Fruit fly (Drosophila melanogaster): ENCODE data around the gene chas.
A peak's percentile ranks its signal among the peaks of the same experiment; 100 is the strongest.

Gene chas

dm6 chrX:17631996-17632612 lies 66.4 kb downstream of the chas start, which contains the start of the genes corolla and ND-24 (continued):
- no peak for TF ChIP-seq D (optimal IDR thresholded peaks at IDR 0.05)
- TF ChIP-seq D (GFP tag; optimal IDR thresholded peaks at IDR 0.05): peak; percentile 63
- 0 out of 2 replicates have a peak, but pooled peaks have one; percentile 13 for TF ChIP-seq CkIIα-i1 (GFP tag; IDR thresholded peaks at IDR 0.05)
- TF ChIP-seq jigr1 (GFP tag; IDR thresholded peaks at IDR 0.05): peak; percentile 57; the same call in 2 of the 3 replicates
- peak; percentile 78 for TF ChIP-seq CG13424 (tag; optimal IDR thresholded peaks at IDR 0.05)
- peak; percentile 52 for TF ChIP-seq CG1529 (GFP tag; optimal IDR thresholded peaks at IDR 0.05)
- peak; percentile 81 for TF ChIP-seq lmd (GFP tag; IDR thresholded peaks at IDR 0.05)
- TF ChIP-seq CG12744 (GFP tag; optimal IDR thresholded peaks at IDR 0.05): peak; percentile 77
- 0 out of 2 replicates have a peak, but pooled peaks have one; percentile 9 for TF ChIP-seq crol (GFP tag; IDR thresholded peaks at IDR 0.05)
- peak; percentile 97 for TF ChIP-seq sens (GFP tag)
- peak; percentile 59 for TF ChIP-seq CG3065 (GFP tag; optimal IDR thresholded peaks at IDR 0.05)
- no peak for TF ChIP-seq CG6654 (GFP tag; optimal IDR thresholded peaks at IDR 0.05)
- TF ChIP-seq CG13775 (GFP tag; optimal IDR thresholded peaks at IDR 0.05): peak; percentile 85
- TF ChIP-seq ab (GFP tag; optimal IDR thresholded peaks at IDR 0.05): peak; percentile 4
- peak; percentile 69 for TF ChIP-seq CG8089 (GFP tag; optimal IDR thresholded peaks at IDR 0.05)
- TF ChIP-seq CG30020 (tag; optimal IDR thresholded peaks at IDR 0.05): peak; percentile 44
- TF ChIP-seq CG4730 (GFP tag; IDR thresholded peaks at IDR 0.05): peak; percentile 87
- TF ChIP-seq gt (GFP tag; IDR thresholded peaks at IDR 0.05): peak; percentile 62; the same call in 1 of the 2 replicates
- peak; percentile 48 for TF ChIP-seq eyg (GFP tag; optimal IDR thresholded peaks at IDR 0.05)
- peak; percentile 77 for TF ChIP-seq Dp (GFP tag; optimal IDR thresholded peaks at IDR 0.05)
- no peak for TF ChIP-seq Hey (tag; optimal IDR thresholded peaks at IDR 0.05)
- TF ChIP-seq CG2202 (tag; optimal IDR thresholded peaks at IDR 0.05): peak; percentile 41
- no peak for TF ChIP-seq BtbVII (GFP tag; optimal IDR thresholded peaks at IDR 0.05)
- no peak for TF ChIP-seq cad (GFP tag; optimal IDR thresholded peaks at IDR 0.05)
- TF ChIP-seq kah (GFP tag; optimal IDR thresholded peaks at IDR 0.05): peak; percentile 53
- TF ChIP-seq scrt (GFP tag; optimal IDR thresholded peaks at IDR 0.05): peak; percentile 54
- TF ChIP-seq CG34224 (GFP tag; IDR thresholded peaks at IDR 0.05; ENCODE audit: partially characterized antibody): peak; percentile 90
- TF ChIP-seq CG31365 (tag; optimal IDR thresholded peaks at IDR 0.05): no peak
- TF ChIP-seq CG10654 (GFP tag; optimal IDR thresholded peaks at IDR 0.05): peak; percentile 78
- peak; percentile 81 for TF ChIP-seq CG18599 (GFP tag; optimal IDR thresholded peaks at IDR 0.05)
- peak; percentile 71 for TF ChIP-seq cato (GFP tag; optimal IDR thresholded peaks at IDR 0.05; ENCODE audit: borderline replicate concordance)
- TF ChIP-seq nerfin-2 (GFP tag; IDR thresholded peaks at IDR 0.05; ENCODE audit: partially characterized antibody): peak; percentile 58
- peak; percentile 16 for TF ChIP-seq salm (tag; optimal IDR thresholded peaks at IDR 0.05)
- 0 out of 3 replicates have a peak, but pooled peaks have one; percentile 50 for TF ChIP-seq C15 (GFP tag; IDR thresholded peaks at IDR 0.05)
- peak; percentile 69 for TF ChIP-seq CG12299 (tag; optimal IDR thresholded peaks at IDR 0.05)
- TF ChIP-seq CG15696 (tag; optimal IDR thresholded peaks at IDR 0.05): peak; percentile 69
- TF ChIP-seq CG7786 (GFP tag; optimal IDR thresholded peaks at IDR 0.05): peak; percentile 77
- no peak; the same call in 1 of the 2 replicates for TF ChIP-seq GATAe (GFP tag; conservative IDR thresholded peaks at IDR 0.05)
- peak; percentile 74 for TF ChIP-seq zen (tag; optimal IDR thresholded peaks at IDR 0.05)
- peak; percentile 77 for TF ChIP-seq Fer1 (GFP tag; optimal IDR thresholded peaks at IDR 0.05)
- TF ChIP-seq CG18476 (GFP tag; optimal IDR thresholded peaks at IDR 0.05): peak; percentile 88
- TF ChIP-seq CG33213 (GFP tag; optimal IDR thresholded peaks at IDR 0.05): peak; percentile 79
- peak; percentile 87 for TF ChIP-seq Atf6 (GFP tag; IDR thresholded peaks at IDR 0.05)
- peak; percentile 83 for TF ChIP-seq phol (tag; optimal IDR thresholded peaks at IDR 0.05)
- TF ChIP-seq ewg (GFP tag; optimal IDR thresholded peaks at IDR 0.05): peak; percentile 49
- TF ChIP-seq H2.0 (GFP tag; IDR thresholded peaks at IDR 0.05): peak; percentile 85
- TF ChIP-seq CG13894 (tag; optimal IDR thresholded peaks at IDR 0.05): peak; percentile 85
- TF ChIP-seq br (optimal IDR thresholded peaks at IDR 0.05): no peak
- peak; percentile 75 for TF ChIP-seq NC2β (GFP tag; optimal IDR thresholded peaks at IDR 0.05)
- TF ChIP-seq ems (GFP tag; optimal IDR thresholded peaks at IDR 0.05): peak; percentile 83

Data from whole organism, embryonic.